Worm (Caenorhabditis elegans): ENCODE results near the gene C50H11.13.

C50H11.13 gene

ce11 chrV:3028205-3028604 is 43.2 kb downstream of the C50H11.13 start, which contains the start of gene asp-7:
Gene asp-7, plus strand, starts transcription at chrV:3028285.
- TF ChIP-seq tab-1 (GFP tag; IDR thresholded peaks at IDR 0.05) (no peak), klf-2 (GFP tag; conservative IDR thresholded peaks at IDR 0.05) (no peak), ztf-23 (GFP tag; IDR thresholded peaks at IDR 0.05) (no peak), ztf-29 (GFP tag; IDR thresholded peaks at IDR 0.05) (no peak), cog-1 (tag; optimal IDR thresholded peaks at IDR 0.05) (no peak), flt-1 (GFP tag; IDR thresholded peaks at IDR 0.05) (no peak), T22C8.4 (GFP tag; IDR thresholded peaks at IDR 0.05) (no peak), med-1 (GFP tag; optimal IDR thresholded peaks at IDR 0.05; ENCODE audit: insufficient read depth) (no peak), ref-1 (GFP tag; conservative IDR thresholded peaks at IDR 0.05) (no peak)

- TF ChIP-seq ref-1 (GFP tag; conservative IDR thresholded peaks at IDR 0.05) (no peak), klf-2 (GFP tag; conservative IDR thresholded peaks at IDR 0.05) (no peak)
Observed at ce11 chrV:3024274-3024673, 47.2 kb downstream of the C50H11.13 start, which contains the start of gene asp-8. Gene asp-8, plus strand, starts transcription at chrV:3024549.

- TF ChIP-seq ref-1 (GFP tag; conservative IDR thresholded peaks at IDR 0.05) (no peak), med-1 (GFP tag; optimal IDR thresholded peaks at IDR 0.05; ENCODE audit: insufficient read depth) (no peak), ztf-23 (GFP tag; IDR thresholded peaks at IDR 0.05) (no peak), ztf-29 (GFP tag; IDR thresholded peaks at IDR 0.05) (no peak)
Observed at ce11 chrV:3021306-3021705, 50.1 kb downstream of the C50H11.13 start, which contains the start of gene irld-12. Gene irld-12, minus strand, starts transcription at chrV:3021406.
